Fruit fly (Drosophila melanogaster) whole organism, embryonic: ENCODE data around the gene CG34267.

Experiments
- Adf1 ChIP-seq: fragments of 200-800 bp; sonication (Bioruptor generic); IDR thresholded peaks from 2 replicates; pipeline ENCODE4 v1.3.6; 2022; ENCODE audit warnings: missing biosample characterization, missing genetic modification characterization
- CG10147 ChIP-seq: fragments of 200-800 bp; sonication (Bioruptor generic); optimal IDR thresholded peaks from 2 replicates; lab custom pipeline; 2019; ENCODE audit warnings: missing biosample characterization, mild to moderate bottlenecking, missing genetic modification characterization, moderate library complexity
- CG10267 ChIP-seq: fragments of 200-800 bp; sonication (Bioruptor generic); optimal IDR thresholded peaks from 2 replicates; lab custom pipeline; 2018; ENCODE audit warnings: missing biosample characterization, mild to moderate bottlenecking, missing genetic modification characterization, moderate library complexity
- CG10959 ChIP-seq: fragments of 200-800 bp; sonication (Bioruptor generic); IDR thresholded peaks from 2 replicates; pipeline ENCODE4 v1.3.6; 2022; ENCODE audit warnings: missing biosample characterization, missing genetic modification characterization
- CG11085 ChIP-seq: fragments of 200-800 bp; sonication (Bioruptor generic); IDR thresholded peaks from 2 replicates; pipeline ENCODE4 v1.3.6; 2022; ENCODE audit warnings: missing biosample characterization, missing genetic modification characterization
- CG11695 ChIP-seq: fragments of 200-800 bp; sonication (Bioruptor generic); IDR thresholded peaks from 3 replicates; pipeline ENCODE4 v1.3.6; 2022; ENCODE audit warnings: missing biosample characterization, missing genetic modification characterization
- CG12155 ChIP-seq: fragments of 200-800 bp; sonication (Bioruptor generic); optimal IDR thresholded peaks from 3 replicates; lab custom pipeline; 2016; ENCODE audit warnings: missing biosample characterization, missing genetic modification characterization
- CG13775 ChIP-seq: fragments of 200-800 bp; sonication (Bioruptor generic); optimal IDR thresholded peaks from 3 replicates; lab custom pipeline; 2017; ENCODE audit warnings: missing biosample characterization, mild to moderate bottlenecking, missing genetic modification characterization
- CG14014 ChIP-seq: fragments of 200-800 bp; sonication (Bioruptor generic); IDR thresholded peaks from 2 replicates; pipeline ENCODE4 v1.3.6; 2022; ENCODE audit warnings: missing biosample characterization, missing genetic modification characterization
- CG15601 ChIP-seq: fragments of 200-800 bp; sonication (Bioruptor generic); optimal IDR thresholded peaks from 3 replicates; lab custom pipeline; 2019; ENCODE audit warnings: missing biosample characterization, mild to moderate bottlenecking, missing genetic modification characterization, moderate library complexity
- CG17568 ChIP-seq: fragments of 200-800 bp; sonication (Bioruptor generic); optimal IDR thresholded peaks from 2 replicates; lab custom pipeline; 2018; ENCODE audit warnings: missing biosample characterization, mild to moderate bottlenecking, missing genetic modification characterization, moderate library complexity
- CG18262 ChIP-seq: fragments of 200-800 bp; optimal IDR thresholded peaks from 3 replicates; lab custom pipeline; 2019; ENCODE audit warnings: missing biosample characterization, mild to moderate bottlenecking, missing genetic modification characterization, moderate library complexity
- CG18619 ChIP-seq: fragments of 200-800 bp; sonication (Bioruptor generic); optimal IDR thresholded peaks from 3 replicates; lab custom pipeline; 2017; ENCODE audit warnings: missing biosample characterization, mild to moderate bottlenecking, missing genetic modification characterization
- CG30431 ChIP-seq: fragments of 200-800 bp; sonication (Bioruptor generic); optimal IDR thresholded peaks from 2 replicates; lab custom pipeline; 2017; ENCODE audit warnings: missing biosample characterization, missing genetic modification characterization
- CG3847 ChIP-seq: fragments of 200-800 bp; sonication (Bioruptor generic); IDR thresholded peaks from 2 replicates; pipeline ENCODE4 v1.3.6; 2022; ENCODE audit warnings: missing biosample characterization, missing genetic modification characterization
- CG4424 ChIP-seq: fragments of 200-800 bp; sonication (Bioruptor generic); optimal IDR thresholded peaks from 3 replicates; lab custom pipeline; 2016; ENCODE audit warnings: missing biosample characterization, missing genetic modification characterization
- CG5180 ChIP-seq: fragments of 200-800 bp; sonication (Bioruptor generic); optimal IDR thresholded peaks from 3 replicates; lab custom pipeline; 2017; ENCODE audit warnings: missing biosample characterization, missing genetic modification characterization, mild to moderate bottlenecking, moderate library complexity, missing genetic modification reagents
- CG6689 ChIP-seq: fragments of 200-800 bp; sonication (Bioruptor generic); IDR thresholded peaks from 2 replicates; pipeline ENCODE4 v1.3.6; 2022; ENCODE audit warnings: missing biosample characterization, missing genetic modification characterization
- CG6765 ChIP-seq: fragments of 200-800 bp; sonication (Bioruptor generic); optimal IDR thresholded peaks from 3 replicates; lab custom pipeline; 2017; ENCODE audit warnings: missing biosample characterization, mild to moderate bottlenecking, missing genetic modification characterization
- CG7928 ChIP-seq: fragments of 200-800 bp; sonication (Bioruptor generic); optimal IDR thresholded peaks from 2 replicates; lab custom pipeline; 2017; ENCODE audit warnings: missing biosample characterization, mild to moderate bottlenecking, missing genetic modification characterization
- CG8089 ChIP-seq: fragments of 200-800 bp; sonication (Bioruptor generic); optimal IDR thresholded peaks from 3 replicates; lab custom pipeline; 2016; ENCODE audit warnings: missing biosample characterization, missing genetic modification characterization
- Dp ChIP-seq: fragments of 200-800 bp; sonication (Bioruptor generic); optimal IDR thresholded peaks from 2 replicates; lab custom pipeline; 2018; ENCODE audit warnings: missing biosample characterization, mild to moderate bottlenecking, missing genetic modification characterization, moderate library complexity
- Hey ChIP-seq: fragments of 200-800 bp; sonication (Bioruptor generic); optimal IDR thresholded peaks from 3 replicates; lab custom pipeline; 2018; ENCODE audit warnings: missing biosample characterization, mild to moderate bottlenecking, missing genetic modification characterization
- HmgZ ChIP-seq: fragments of 200-800 bp; sonication (Bioruptor generic); optimal IDR thresholded peaks from 2 replicates; lab custom pipeline; 2018; ENCODE audit warnings: missing biosample characterization, mild to moderate bottlenecking, missing genetic modification characterization
- MTF-1 ChIP-seq: fragments of 200-800 bp; sonication (Bioruptor generic); optimal IDR thresholded peaks from 2 replicates; lab custom pipeline; 2018; ENCODE audit warnings: missing biosample characterization, mild to moderate bottlenecking, missing genetic modification characterization, borderline replicate concordance
- Mrtf ChIP-seq: fragments of 200-800 bp; sonication (Bioruptor generic); IDR thresholded peaks from 3 replicates; pipeline ENCODE4 v1.3.6; 2022; ENCODE audit warnings: missing biosample characterization, missing genetic modification characterization
- NC2β ChIP-seq: fragments of 200-800 bp; sonication (Bioruptor generic); optimal IDR thresholded peaks from 2 replicates; lab custom pipeline; 2016; ENCODE audit warnings: missing biosample characterization, missing genetic modification characterization
- Optix ChIP-seq: fragments of 200-800 bp; sonication (Bioruptor generic); IDR thresholded peaks from 3 replicates; pipeline ENCODE4 v1.3.6; 2022; ENCODE audit warnings: missing biosample characterization, missing genetic modification characterization
- Ravus ChIP-seq: fragments of 200-800 bp; sonication (Bioruptor generic); IDR thresholded peaks from 2 replicates; pipeline ENCODE4 v1.3.6; 2022; ENCODE audit warnings: missing biosample characterization, missing genetic modification characterization
- TFAM ChIP-seq: fragments of 200-800 bp; sonication (Bioruptor generic); optimal IDR thresholded peaks from 2 replicates; lab custom pipeline; 2017; ENCODE audit warnings: missing biosample characterization, missing genetic modification characterization, inconsistent platforms
- bcd ChIP-seq: fragments of 200-800 bp; sonication (Bioruptor generic); optimal IDR thresholded peaks from 2 replicates; lab custom pipeline; 2017; ENCODE audit warnings: missing biosample characterization, mild to moderate bottlenecking, missing genetic modification characterization
- bigmax ChIP-seq: fragments of 200-800 bp; sonication (Bioruptor generic); optimal IDR thresholded peaks from 2 replicates; lab custom pipeline; 2018; ENCODE audit warnings: missing biosample characterization, mild to moderate bottlenecking, missing genetic modification characterization
- cato ChIP-seq: fragments of 200-800 bp; sonication (Bioruptor generic); optimal IDR thresholded peaks from 2 replicates; lab custom pipeline; 2016; ENCODE audit warnings: missing biosample characterization, missing genetic modification characterization, borderline replicate concordance
- chn ChIP-seq: fragments of 200-800 bp; sonication (Bioruptor generic); optimal IDR thresholded peaks from 2 replicates; lab custom pipeline; 2016; ENCODE audit warnings: missing biosample characterization, missing genetic modification characterization
- dmrt11E ChIP-seq: fragments of 200-800 bp; sonication (Bioruptor generic); optimal IDR thresholded peaks from 3 replicates; lab custom pipeline; 2018; ENCODE audit warnings: missing biosample characterization, mild to moderate bottlenecking, missing genetic modification characterization, moderate library complexity
- fu2 ChIP-seq: fragments of 200-800 bp; sonication (Bioruptor generic); optimal IDR thresholded peaks from 2 replicates; lab custom pipeline; 2016; ENCODE audit warnings: missing biosample characterization, missing genetic modification characterization
- gfzf ChIP-seq: fragments of 200-800 bp; sonication (Bioruptor generic); optimal IDR thresholded peaks from 2 replicates; lab custom pipeline; 2016; ENCODE audit warnings: missing biosample characterization, mild to moderate bottlenecking, missing genetic modification characterization, moderate library complexity
- hkb ChIP-seq, 2 experiments: fragments of 200-800 bp in 1 of 2; fragments of >200 bp in 1 of 2; sonication (Bioruptor generic) in 1 of 2; IDR thresholded peaks in 1 of 2; optimal IDR thresholded peaks in 1 of 2; 2 replicates each; pipeline versions ENCODE4 v1.3.6 to Lab custom; 2017 to 2022; ENCODE audit warnings: missing biosample characterization in 1 of 2, missing genetic modification characterization in 1 of 2
- ken ChIP-seq: fragments of 200-800 bp; sonication (Bioruptor generic); IDR thresholded peaks from 3 replicates; pipeline ENCODE4 v1.3.6; 2022; ENCODE audit warnings: missing biosample characterization, missing genetic modification characterization
- lola ChIP-seq, 3 experiments: fragments of >200 bp in 2 of 3; fragments of 200-800 bp in 1 of 3; sonication (Bioruptor generic) in 1 of 3; optimal IDR thresholded peaks; 2 replicates each; lab custom pipeline; 2017 to 2019; ENCODE audit warnings: missing biosample characterization in 3 of 3, missing genetic modification characterization in 3 of 3, mild to moderate bottlenecking in 1 of 3, moderate library complexity in 1 of 3
- oc ChIP-seq: fragments of 200-800 bp; sonication (Bioruptor generic); optimal IDR thresholded peaks from 2 replicates; lab custom pipeline; 2018; ENCODE audit warnings: missing biosample characterization, mild to moderate bottlenecking, missing genetic modification characterization, moderate library complexity
- pros ChIP-seq: fragments of 200-800 bp; sonication (Bioruptor generic); optimal IDR thresholded peaks from 3 replicates; lab custom pipeline; 2019; ENCODE audit warnings: missing biosample characterization, mild to moderate bottlenecking, missing genetic modification characterization, moderate library complexity
- ro ChIP-seq: fragments of 200-800 bp; sonication (Bioruptor generic); IDR thresholded peaks from 2 replicates; pipeline ENCODE4 v1.3.6; 2022; ENCODE audit warnings: missing biosample characterization, missing genetic modification characterization
- scrt ChIP-seq: fragments of 200-800 bp; sonication (Bioruptor generic); optimal IDR thresholded peaks from 2 replicates; lab custom pipeline; 2018; ENCODE audit warnings: missing biosample characterization, mild to moderate bottlenecking, missing genetic modification characterization, moderate library complexity
- so ChIP-seq: fragments of 200-800 bp; sonication (Bioruptor generic); IDR thresholded peaks from 3 replicates; pipeline ENCODE4 v1.3.6; 2022; ENCODE audit warnings: missing biosample characterization, missing genetic modification characterization
- stwl ChIP-seq: fragments of 200-800 bp; sonication (Bioruptor generic); optimal IDR thresholded peaks from 3 replicates; lab custom pipeline; 2018; ENCODE audit warnings: missing biosample characterization, mild to moderate bottlenecking, missing genetic modification characterization, moderate library complexity
- trh ChIP-seq: fragments of 200-800 bp; sonication (Bioruptor generic); optimal IDR thresholded peaks from 2 replicates; lab custom pipeline; 2016; ENCODE audit warnings: missing biosample characterization, missing genetic modification characterization
- tx ChIP-seq: fragments of 200-800 bp; sonication (Bioruptor generic); optimal IDR thresholded peaks from 2 replicates; lab custom pipeline; 2016; ENCODE audit warnings: missing biosample characterization, missing genetic modification characterization
- wdn ChIP-seq: fragments of 200-800 bp; sonication (Bioruptor generic); IDR thresholded peaks from 2 replicates; pipeline ENCODE4 v1.3.6; 2022; ENCODE audit warnings: missing biosample characterization, missing genetic modification characterization
- zf30C ChIP-seq: fragments of 200-800 bp; sonication (Bioruptor generic); optimal IDR thresholded peaks from 3 replicates; lab custom pipeline; 2018; ENCODE audit warnings: missing biosample characterization, mild to moderate bottlenecking, missing genetic modification characterization

Gene CG34267

DNA sequence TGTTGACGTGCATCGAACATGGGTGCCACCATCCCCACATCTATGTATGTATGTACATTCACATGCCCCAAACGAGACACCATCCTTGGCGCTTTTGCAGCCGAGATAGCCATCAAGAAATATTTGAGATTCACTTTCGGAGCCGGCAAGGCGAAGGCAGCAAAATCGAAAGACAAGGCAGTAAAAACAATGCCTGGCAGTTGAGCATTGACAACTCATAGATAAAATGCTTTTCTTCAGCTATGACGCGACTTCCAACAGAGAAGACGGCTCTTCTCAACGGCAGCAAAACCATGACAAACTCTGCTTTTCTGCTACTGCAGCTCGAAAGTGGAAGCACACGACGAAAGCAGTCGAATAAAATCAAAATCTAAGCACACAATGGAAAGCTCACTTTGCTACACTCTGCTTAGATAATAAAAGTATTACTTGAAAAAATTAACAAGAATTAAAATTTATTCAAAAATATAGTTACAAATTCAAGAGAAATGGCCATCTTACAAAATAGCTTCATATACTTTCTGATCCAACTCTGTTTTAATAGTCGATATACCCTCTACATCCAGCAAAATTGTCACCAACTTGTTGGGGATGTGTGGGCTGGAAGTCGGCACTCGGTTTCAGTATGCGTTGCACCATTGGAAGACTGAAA, 16.8 kb upstream of the CG34267 start (continued):
- TF ChIP-seq Mrtf (GFP tag; lab: Robert Waterston, UW) (no peak), fu2 (GFP tag; lab: Kevin White, UChicago) (no peak), CG6689 (GFP tag; lab: Robert Waterston, UW) (peak; percentile 57; the same call in 1 of the 2 replicates), CG10267 (tag; lab: Kevin White, UChicago) (no peak), CG11695 (no peak), tx (no peak), CG3847 (GFP tag; lab: Robert Waterston, UW) (no peak), bcd (GFP tag; lab: Kevin White, UChicago) (peak; percentile 5), gfzf (GFP tag; lab: Kevin White, UChicago) (no peak), TFAM (GFP tag; lab: Kevin White, UChicago) (no peak), CG17568 (GFP tag; lab: Kevin White, UChicago) (no peak), zf30C (GFP tag; lab: Kevin White, UChicago) (no peak), oc (tag; lab: Kevin White, UChicago) (peak; percentile 29), ro (GFP tag; lab: Robert Waterston, UW) (no peak), chn (GFP tag; lab: Kevin White, UChicago) (peak; percentile 23), CG11085 (GFP tag; lab: Robert Waterston, UW) (no peak), scrt (GFP tag; lab: Kevin White, UChicago) (no peak), Ravus (GFP tag; lab: Robert Waterston, UW) (no peak), Dp (GFP tag; lab: Kevin White, UChicago) (no peak), lola (GFP tag; optimal IDR thresholded peaks at IDR 0.05; lab: Kevin White, UChicago) (peak in 1 of 3 experiments; percentile 3), CG8089 (GFP tag; lab: Kevin White, UChicago) (no peak), CG15601 (tag; lab: Kevin White, UChicago) (peak; percentile 20), NC2β (GFP tag; lab: Kevin White, UChicago) (no peak), CG10959 (GFP tag; lab: Robert Waterston, UW) (no peak), hkb (optimal IDR thresholded peaks at IDR 0.05; lab: Kevin White, UChicago) (no peak), hkb (GFP tag; IDR thresholded peaks at IDR 0.05; lab: Robert Waterston, UW) (peak; percentile 51; the same call in 1 of the 2 replicates), HmgZ (tag; lab: Kevin White, UChicago) (no peak), CG18262 (peak; percentile 69), CG6765 (GFP tag; lab: Kevin White, UChicago) (no peak), stwl (tag; lab: Kevin White, UChicago) (no peak), ken (GFP tag; lab: Robert Waterston, UW) (peak; percentile 77), Adf1 (GFP tag; lab: Robert Waterston, UW) (no peak), CG4424 (GFP tag; lab: Kevin White, UChicago) (peak; percentile 25), CG7928 (no peak), CG13775 (no peak), so (GFP tag; lab: Robert Waterston, UW) (no peak; the same call in 2 of the 3 replicates), pros (no peak), Hey (tag; lab: Kevin White, UChicago) (no peak), MTF-1 (no peak), CG30431 (GFP tag; lab: Kevin White, UChicago) (no peak), CG14014 (GFP tag; lab: Robert Waterston, UW) (peak; percentile 31; the same call in 1 of the 2 replicates), bigmax (GFP tag; lab: Kevin White, UChicago) (no peak), CG10147 (GFP tag; lab: Kevin White, UChicago) (no peak), trh (GFP tag; lab: Kevin White, UChicago) (no peak), CG18619 (GFP tag; lab: Kevin White, UChicago) (no peak), dmrt11E (tag; lab: Kevin White, UChicago) (no peak), cato (GFP tag; lab: Kevin White, UChicago) (no peak), CG5180 (GFP tag; lab: Kevin White, UChicago) (peak; percentile 41), Optix (GFP tag; lab: Robert Waterston, UW) (no peak), wdn (GFP tag; lab: Robert Waterston, UW) (no peak), CG12155 (GFP tag; lab: Kevin White, UChicago) (no peak)
